Worm (Caenorhabditis elegans): ENCODE data around the gene clec-122.

The clec-122 gene

DNA sequence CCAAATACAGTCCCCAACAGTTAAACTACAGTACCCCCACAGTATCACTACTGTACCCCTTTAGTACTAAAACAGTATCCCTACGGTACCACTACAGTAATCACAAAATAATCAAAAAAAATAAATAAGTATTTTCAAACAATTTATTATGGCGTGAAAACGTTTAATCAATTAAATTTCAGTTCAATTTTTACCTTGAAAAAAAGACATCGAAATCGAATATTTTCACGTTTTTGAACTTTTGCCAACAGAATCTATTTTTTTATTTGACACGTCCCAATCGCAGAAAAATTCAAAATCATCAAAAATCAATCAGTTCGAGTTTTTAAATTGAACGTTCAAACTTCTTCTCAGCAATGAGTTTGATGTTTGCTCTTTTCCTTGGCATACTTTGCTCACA is 8.1 kb downstream of the clec-122 start, which contains the start of gene clec-123:
Gene clec-123, plus strand, starts transcription at position 301 of the 400 bp plus-strand sequence.
- TF ChIP-seq C04F5.9 (tag; optimal IDR thresholded peaks at IDR 0.05) = no peak
- TF ChIP-seq nhr-76 (tag; optimal IDR thresholded peaks at IDR 0.05) = no peak
- TF ChIP-seq nhr-11 (tag; optimal IDR thresholded peaks at IDR 0.05) = no peak
- no peak for TF ChIP-seq ztf-4 (tag; optimal IDR thresholded peaks at IDR 0.05)
- TF ChIP-seq tlp-1 (tag; optimal IDR thresholded peaks at IDR 0.05) = no peak
- TF ChIP-seq Y116A8C.19 (tag; optimal IDR thresholded peaks at IDR 0.05; ENCODE audit: borderline replicate concordance) = no peak

DNA sequence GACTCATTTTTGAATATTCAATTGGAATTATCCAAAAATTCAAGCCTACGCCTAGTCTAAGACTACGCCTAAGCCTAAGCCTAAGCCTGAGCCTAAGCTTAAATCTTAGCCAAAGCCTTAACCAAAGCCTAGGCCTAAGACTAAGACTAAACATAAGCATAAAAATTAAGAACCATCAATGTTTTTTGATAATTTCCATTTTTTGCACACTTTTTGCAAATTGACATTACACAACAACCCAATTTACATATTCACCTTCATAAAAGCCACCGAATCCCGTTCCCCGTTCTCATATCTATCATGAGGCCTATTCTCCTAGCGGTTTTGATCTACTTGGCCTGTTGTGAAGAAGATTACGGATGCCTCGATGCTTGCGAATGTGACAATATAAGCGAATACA is 11.6 kb downstream of the clec-122 start, which contains the start of gene T10D4.7:
Gene T10D4.7, plus strand, starts transcription at position 301 of the 400 bp plus-strand sequence.
- no peak for TF ChIP-seq F16B12.6 (tag; optimal IDR thresholded peaks at IDR 0.05)
- TF ChIP-seq tlp-1 (tag; optimal IDR thresholded peaks at IDR 0.05) = no peak
- no peak for TF ChIP-seq elt-2 (tag; optimal IDR thresholded peaks at IDR 0.05)
- no peak for TF ChIP-seq tbx-2 (tag; optimal IDR thresholded peaks at IDR 0.05)
- TF ChIP-seq sptf-1 (tag; optimal IDR thresholded peaks at IDR 0.05) = no peak
- TF ChIP-seq Y116A8C.19 (tag; optimal IDR thresholded peaks at IDR 0.05; ENCODE audit: borderline replicate concordance) = no peak
- TF ChIP-seq ces-1 (GFP tag; optimal IDR thresholded peaks at IDR 0.05) = no peak
- TF ChIP-seq ceh-82 (tag; optimal IDR thresholded peaks at IDR 0.05) = no peak
- TF ChIP-seq xbp-1 (tag; optimal IDR thresholded peaks at IDR 0.05) = no peak
- no peak for TF ChIP-seq pag-3 (tag; optimal IDR thresholded peaks at IDR 0.05; ENCODE audit: borderline replicate concordance, insufficient read depth)
- no peak for TF ChIP-seq alr-1 (tag; optimal IDR thresholded peaks at IDR 0.05; ENCODE audit: borderline replicate concordance)
- TF ChIP-seq sox-4 (tag; optimal IDR thresholded peaks at IDR 0.05) = no peak
- TF ChIP-seq mep-1 (tag; optimal IDR thresholded peaks at IDR 0.05) = no peak

DNA sequence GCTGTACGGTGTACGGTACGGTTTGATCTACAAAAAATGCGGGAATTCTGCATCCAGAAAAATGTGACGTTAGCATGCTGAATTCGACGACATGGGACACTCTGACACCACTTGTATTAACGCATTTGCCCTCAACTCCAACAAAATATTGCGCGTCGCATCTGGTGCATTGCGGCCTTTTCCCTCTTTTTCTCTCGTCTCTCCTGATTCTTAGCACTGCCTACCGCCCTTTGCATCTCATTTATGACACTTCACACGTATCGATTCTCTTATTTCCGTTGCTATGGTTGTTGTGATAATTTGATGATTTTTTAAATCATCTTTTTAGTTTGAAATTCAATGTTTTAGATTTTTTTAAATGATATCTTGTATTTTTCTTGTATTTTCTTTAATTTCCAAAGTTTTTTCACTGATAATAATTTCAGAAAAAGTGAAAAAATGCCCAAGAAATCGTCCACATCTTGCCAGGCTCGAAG is 13.1 kb downstream of the clec-122 start, which contains the start of gene T10D4.6:
Gene T10D4.6, plus strand, starts transcription at position 426 of the 476 bp plus-strand sequence.
- peak; percentile 51 to 67 for TF ChIP-seq efl-1 (optimal IDR thresholded peaks at IDR 0.05)
- TF ChIP-seq efl-1 (GFP tag; optimal IDR thresholded peaks at IDR 0.05 in 1 of 2) = peak in 1 of 2 experiments; percentile 45
- TF ChIP-seq rnt-1 (tag; optimal IDR thresholded peaks at IDR 0.05) = peak; percentile 22
- no peak for TF ChIP-seq ztf-11 (tag; optimal IDR thresholded peaks at IDR 0.05)
- TF ChIP-seq hpl-2 (GFP tag; optimal IDR thresholded peaks at IDR 0.05) = no peak
- no peak for TF ChIP-seq sptf-1 (tag; optimal IDR thresholded peaks at IDR 0.05)
- no peak for TF ChIP-seq alr-1 (tag; optimal IDR thresholded peaks at IDR 0.05; ENCODE audit: borderline replicate concordance)
- no peak for TF ChIP-seq nhr-85 (tag)
- TF ChIP-seq nhr-84 (tag; optimal IDR thresholded peaks at IDR 0.05) = no peak
- no peak for TF ChIP-seq egl-27 (tag; optimal IDR thresholded peaks at IDR 0.05)
- TF ChIP-seq mef-2 (tag; optimal IDR thresholded peaks at IDR 0.05) = no peak
- no peak for TF ChIP-seq aha-1 (tag; optimal IDR thresholded peaks at IDR 0.05)
- TF ChIP-seq blmp-1 (tag; optimal IDR thresholded peaks at IDR 0.05) = no peak
- TF ChIP-seq nhr-19 (GFP tag; conservative IDR thresholded peaks at IDR 0.05) = 0 out of 2 replicates have a peak, but pooled peaks have one; percentile 9
- TF ChIP-seq C04F5.9 (tag; optimal IDR thresholded peaks at IDR 0.05) = no peak
- no peak for TF ChIP-seq sup-37 (GFP tag; optimal IDR thresholded peaks at IDR 0.05)
- TF ChIP-seq fkh-10 (GFP tag; optimal IDR thresholded peaks at IDR 0.05) = no peak
- TF ChIP-seq dpl-1 (GFP tag; optimal IDR thresholded peaks at IDR 0.05) = peak; percentile 17 to 51 (median 18)
- TF ChIP-seq lsy-2 (tag; optimal IDR thresholded peaks at IDR 0.05) = peak in 1 of 2 experiments; percentile 40
- TF ChIP-seq F16B12.6 (tag; optimal IDR thresholded peaks at IDR 0.05) = peak; percentile 80
- TF ChIP-seq lin-14 (GFP tag; optimal IDR thresholded peaks at IDR 0.05) = no peak
- peak; percentile 44 for TF ChIP-seq snu-23 (GFP tag; optimal IDR thresholded peaks at IDR 0.05)
- TF ChIP-seq ceh-82 (tag; optimal IDR thresholded peaks at IDR 0.05) = peak in 1 of 3 experiments; percentile 19
- peak; percentile 46 to 63 for TF ChIP-seq lin-35 (GFP tag; optimal IDR thresholded peaks at IDR 0.05)
- TF ChIP-seq unc-130 (tag; optimal IDR thresholded peaks at IDR 0.05) = no peak
- TF ChIP-seq nhr-47 (tag; optimal IDR thresholded peaks at IDR 0.05) = no peak
- TF ChIP-seq irx-1 (tag; optimal IDR thresholded peaks at IDR 0.05) = no peak
- peak; percentile 37 for TF ChIP-seq tbx-2 (tag; optimal IDR thresholded peaks at IDR 0.05)
- TF ChIP-seq mep-1 (tag; optimal IDR thresholded peaks at IDR 0.05) = peak; percentile 34

All from whole organism, L1 larva.